Worm (Caenorhabditis elegans) whole organism, L1 larva: ENCODE data around the gene adt-1.

Source experiments
- nhr-90 ChIP-seq: sonication (generic microtip); optimal IDR thresholded peaks from 2 replicates; lab custom pipeline; 2016; ENCODE audit warnings: mild to moderate bottlenecking, missing genetic modification characterization, missing compliant biosample characterization; ENCODE audit not compliant: poor library complexity
- skn-1 ChIP-seq: fragments of 150-350 bp; optimal IDR thresholded peaks from 2 replicates; lab custom pipeline; 2014; ENCODE audit warnings: missing biosample characterization, missing genetic modification characterization

ce11 chrX:12691740-12692383 is 13.2 kb downstream of the adt-1 start:
- TF ChIP-seq nhr-90 (tag; lab: Kevin White, UChicago): no peak
- no peak for TF ChIP-seq skn-1
